Fruit fly (Drosophila melanogaster): ENCODE results near the gene ear.

The ear gene

dm6 chr3R:15332994-15333393, 12.4 kb downstream of the ear start, which contains the start of the genes Fkbp39 and Cyfip (continued):
- TF ChIP-seq CG18619 (GFP tag; optimal IDR thresholded peaks at IDR 0.05), result peak; percentile 45
- TF ChIP-seq CG14441 (GFP tag; IDR thresholded peaks at IDR 0.05), result no peak
- no peak for TF ChIP-seq CG12744 (GFP tag; optimal IDR thresholded peaks at IDR 0.05)
- TF ChIP-seq BEAF-32 (GFP tag; optimal IDR thresholded peaks at IDR 0.05), result peak; percentile 82
- no peak for TF ChIP-seq Nf-YA (GFP tag; IDR thresholded peaks at IDR 0.05)
- no peak for TF ChIP-seq MTF-1 (GFP tag; optimal IDR thresholded peaks at IDR 0.05; ENCODE audit: borderline replicate concordance)
- no peak for TF ChIP-seq chm (GFP tag; IDR thresholded peaks at IDR 0.05)
- TF ChIP-seq Sry-β (GFP tag; optimal IDR thresholded peaks at IDR 0.05), result no peak
- TF ChIP-seq sisA (GFP tag; IDR thresholded peaks at IDR 0.05), result no peak; the same call in 1 of the 2 replicates
- peak; percentile 13 for TF ChIP-seq CoRest (tag; optimal IDR thresholded peaks at IDR 0.05)
- TF ChIP-seq sr (GFP tag; IDR thresholded peaks at IDR 0.05), result no peak
- peak; percentile 38 for TF ChIP-seq CG9437 (GFP tag; optimal IDR thresholded peaks at IDR 0.05)
- TF ChIP-seq C15 (GFP tag; IDR thresholded peaks at IDR 0.05), result no peak
- peak; percentile 40 for TF ChIP-seq CG30020 (tag; optimal IDR thresholded peaks at IDR 0.05)
- no peak for TF ChIP-seq CG16815 (GFP tag; optimal IDR thresholded peaks at IDR 0.05)
- peak; percentile 78 for TF ChIP-seq CG32772 (GFP tag; IDR thresholded peaks at IDR 0.05)
- peak; percentile 32 for TF ChIP-seq pum (GFP tag; optimal IDR thresholded peaks at IDR 0.05)
- TF ChIP-seq CG2678 (tag; optimal IDR thresholded peaks at IDR 0.05), result no peak
- TF ChIP-seq bsh (GFP tag; optimal IDR thresholded peaks at IDR 0.05), result peak in 1 of 2 experiments; percentile 16
- peak; percentile 90 for TF ChIP-seq Bgb (GFP tag; IDR thresholded peaks at IDR 0.05; ENCODE audit: partially characterized antibody)
- TF ChIP-seq danr (GFP tag; IDR thresholded peaks at IDR 0.05), result no peak
- TF ChIP-seq CG4617 (GFP tag; optimal IDR thresholded peaks at IDR 0.05; ENCODE audit: borderline replicate concordance), result peak; percentile 98
- peak; percentile 70; the same call in 1 of the 2 replicates for TF ChIP-seq rib (GFP tag; IDR thresholded peaks at IDR 0.05)
- peak; percentile 29 for TF ChIP-seq CG1647 (GFP tag; optimal IDR thresholded peaks at IDR 0.05)
- TF ChIP-seq lov (optimal IDR thresholded peaks at IDR 0.05), result no peak
- no peak for TF ChIP-seq lov (GFP tag; IDR thresholded peaks at IDR 0.05)
- peak; percentile 69 for TF ChIP-seq CG3847 (GFP tag; IDR thresholded peaks at IDR 0.05)
- no peak for TF ChIP-seq ab (GFP tag; optimal IDR thresholded peaks at IDR 0.05)
- TF ChIP-seq CG18262 (tag; optimal IDR thresholded peaks at IDR 0.05), result no peak
- peak; percentile 15 for TF ChIP-seq pfk (GFP tag; optimal IDR thresholded peaks at IDR 0.05)
- no peak for TF ChIP-seq CG15269 (tag; optimal IDR thresholded peaks at IDR 0.05)
- no peak for TF ChIP-seq so (GFP tag; IDR thresholded peaks at IDR 0.05)
- TF ChIP-seq dati (GFP tag; IDR thresholded peaks at IDR 0.05), result no peak
- TF ChIP-seq Opbp (GFP tag; IDR thresholded peaks at IDR 0.05; ENCODE audit: partially characterized antibody), result peak; percentile 83
- TF ChIP-seq kni (GFP tag; optimal IDR thresholded peaks at IDR 0.05), result no peak
- TF ChIP-seq CG7928 (GFP tag; optimal IDR thresholded peaks at IDR 0.05), result peak; percentile 38
- TF ChIP-seq CG6854 (GFP tag; optimal IDR thresholded peaks at IDR 0.05), result no peak
- TF ChIP-seq Dad (GFP tag; optimal IDR thresholded peaks at IDR 0.05), result peak; percentile 59
- peak; percentile 94 for TF ChIP-seq Lhr (GFP tag; optimal IDR thresholded peaks at IDR 0.05)
- peak; percentile 78 for TF ChIP-seq Hmr (GFP tag; optimal IDR thresholded peaks at IDR 0.05)
- no peak for TF ChIP-seq CG4820 (GFP tag; optimal IDR thresholded peaks at IDR 0.05)
- TF ChIP-seq CG12236 (GFP tag; optimal IDR thresholded peaks at IDR 0.05), result no peak
- TF ChIP-seq NC2β (GFP tag; optimal IDR thresholded peaks at IDR 0.05), result peak; percentile 80
- no peak for TF ChIP-seq Nf-YC (tag; optimal IDR thresholded peaks at IDR 0.05)
- TF ChIP-seq klu (GFP tag; IDR thresholded peaks at IDR 0.05), result no peak
- peak; percentile 48 for TF ChIP-seq Abd-B (GFP tag; optimal IDR thresholded peaks at IDR 0.05)
- TF ChIP-seq CG17361 (GFP tag; IDR thresholded peaks at IDR 0.05), result no peak
- TF ChIP-seq sim (GFP tag; IDR thresholded peaks at IDR 0.05), result no peak
- TF ChIP-seq NK7.1 (GFP tag; optimal IDR thresholded peaks at IDR 0.05), result no peak
- peak; percentile 54 for TF ChIP-seq Max (GFP tag; optimal IDR thresholded peaks at IDR 0.05)
- peak in 1 of 2 experiments; percentile 52 for TF ChIP-seq crp (GFP tag; optimal IDR thresholded peaks at IDR 0.05)
